Fruit fly (Drosophila melanogaster) whole organism, prepupa: ENCODE data around the gene BRWD3.

Experiments used
- CG10631 ChIP-seq: fragments of 200-800 bp; sonication (Bioruptor generic); optimal IDR thresholded peaks from 2 replicates; lab custom pipeline; 2016; ENCODE audit warnings: missing biosample characterization, missing genetic modification characterization
- CG10669 ChIP-seq: fragments of 200-800 bp; sonication (Bioruptor generic); optimal IDR thresholded peaks from 3 replicates; lab custom pipeline; 2018; ENCODE audit warnings: missing biosample characterization, mild to moderate bottlenecking, missing genetic modification characterization, moderate library complexity
- CG11294 ChIP-seq: fragments of 200-800 bp; sonication (Bioruptor generic); IDR thresholded peaks from 2 replicates; pipeline ENCODE4 v1.3.6; 2022; ENCODE audit warnings: missing biosample characterization, missing genetic modification characterization
- CG11762 ChIP-seq: fragments of 200-800 bp; sonication (Bioruptor generic); optimal IDR thresholded peaks from 3 replicates; lab custom pipeline; 2016; ENCODE audit warnings: missing biosample characterization, missing genetic modification characterization; ENCODE audit not compliant: insufficient read depth
- CG11902 ChIP-seq: fragments of 200-800 bp; sonication (Bioruptor generic); optimal IDR thresholded peaks from 3 replicates; lab custom pipeline; 2016; ENCODE audit warnings: missing biosample characterization, missing genetic modification characterization
- CG15336 ChIP-seq: fragments of 200-800 bp; sonication (Bioruptor generic); IDR thresholded peaks from 2 replicates; pipeline ENCODE4 v1.3.6; 2022; ENCODE audit warnings: missing biosample characterization, missing genetic modification characterization
- CG1621 ChIP-seq: fragments of 200-800 bp; sonication (Bioruptor generic); optimal IDR thresholded peaks from 3 replicates; lab custom pipeline; 2018; ENCODE audit warnings: missing biosample characterization, mild to moderate bottlenecking, missing genetic modification characterization
- CG16779 ChIP-seq: fragments of 200-800 bp; sonication (Bioruptor generic); optimal IDR thresholded peaks from 3 replicates; lab custom pipeline; 2017; ENCODE audit warnings: missing biosample characterization, mild to moderate bottlenecking, missing genetic modification characterization
- CG3032 ChIP-seq: fragments of 200-800 bp; optimal IDR thresholded peaks from 2 replicates; lab custom pipeline; 2019; ENCODE audit warnings: missing biosample characterization, mild to moderate bottlenecking, missing genetic modification characterization, moderate library complexity
- CG32006 ChIP-seq: fragments of 200-800 bp; sonication (Bioruptor generic); optimal IDR thresholded peaks from 3 replicates; lab custom pipeline; 2017; ENCODE audit warnings: missing biosample characterization, mild to moderate bottlenecking, missing genetic modification characterization
- CG34406 ChIP-seq: fragments of 200-800 bp; sonication (Bioruptor generic); optimal IDR thresholded peaks from 3 replicates; lab custom pipeline; 2016; ENCODE audit warnings: missing biosample characterization, missing genetic modification characterization
- CG3919 ChIP-seq: fragments of 200-800 bp; sonication (Bioruptor generic); optimal IDR thresholded peaks from 3 replicates; lab custom pipeline; 2016; ENCODE audit warnings: missing biosample characterization, missing genetic modification characterization
- CG4318 ChIP-seq: fragments of 200-800 bp; sonication (Bioruptor generic); optimal IDR thresholded peaks from 3 replicates; lab custom pipeline; 2017; ENCODE audit warnings: missing biosample characterization, mild to moderate bottlenecking, missing genetic modification characterization
- CG6163 ChIP-seq: fragments of 200-800 bp; sonication (Bioruptor generic); IDR thresholded peaks from 3 replicates; pipeline ENCODE4 v1.3.6; 2022; ENCODE audit warnings: missing biosample characterization, missing genetic modification characterization
- CG6276 ChIP-seq: fragments of 200-800 bp; sonication (Bioruptor generic); optimal IDR thresholded peaks from 2 replicates; lab custom pipeline; 2017; ENCODE audit warnings: missing biosample characterization, mild to moderate bottlenecking, missing genetic modification characterization
- CG6792 ChIP-seq: fragments of 200-800 bp; sonication (Bioruptor generic); optimal IDR thresholded peaks from 3 replicates; lab custom pipeline; 2016; ENCODE audit warnings: missing biosample characterization, missing genetic modification characterization
- CG6808 ChIP-seq: fragments of 200-800 bp; sonication (Bioruptor generic); optimal IDR thresholded peaks from 3 replicates; lab custom pipeline; 2017; ENCODE audit warnings: missing biosample characterization, missing genetic modification characterization, mild to moderate bottlenecking, moderate library complexity, missing genetic modification reagents
- CG6854 ChIP-seq: fragments of 200-800 bp; sonication (Bioruptor generic); optimal IDR thresholded peaks from 2 replicates; lab custom pipeline; 2017; ENCODE audit warnings: missing biosample characterization, mild to moderate bottlenecking, missing genetic modification characterization
- CG8119 ChIP-seq: fragments of 200-800 bp; sonication (Bioruptor generic); IDR thresholded peaks from 3 replicates; pipeline ENCODE4 v1.3.6; 2022; ENCODE audit warnings: missing biosample characterization, missing genetic modification characterization
- CG8319 ChIP-seq: fragments of 200-800 bp; sonication (Bioruptor generic); optimal IDR thresholded peaks from 3 replicates; lab custom pipeline; 2016; ENCODE audit warnings: missing biosample characterization, missing genetic modification characterization
- CG8632 ChIP-seq: fragments of 200-800 bp; sonication (Bioruptor generic); optimal IDR thresholded peaks from 3 replicates; lab custom pipeline; 2016; ENCODE audit warnings: missing biosample characterization, missing genetic modification characterization
- Eip78C ChIP-seq: fragments of 200-800 bp; sonication (Bioruptor generic); peaks from one replicate; lab custom pipeline; 2016; ENCODE audit warnings: missing biosample characterization, missing genetic modification characterization
- Eip93F ChIP-seq: fragments of 200-800 bp; sonication (Bioruptor generic); optimal IDR thresholded peaks from 2 replicates; lab custom pipeline; 2016; ENCODE audit warnings: missing biosample characterization, mild to moderate bottlenecking, missing genetic modification characterization
- Ets96B ChIP-seq: fragments of 200-800 bp; optimal IDR thresholded peaks from 2 replicates; lab custom pipeline; 2019; ENCODE audit warnings: missing biosample characterization, mild to moderate bottlenecking, missing genetic modification characterization, moderate library complexity
- Gug ChIP-seq: fragments of 200-800 bp; sonication (Bioruptor generic); IDR thresholded peaks from 2 replicates; pipeline ENCODE4 v1.3.6; 2022; ENCODE audit warnings: missing biosample characterization, missing genetic modification characterization
- Hr39 ChIP-seq: fragments of 200-800 bp; sonication (Bioruptor generic); optimal IDR thresholded peaks from 2 replicates; lab custom pipeline; 2016; ENCODE audit warnings: missing biosample characterization, missing genetic modification characterization
- Hr4 ChIP-seq: fragments of 200-800 bp; sonication (Bioruptor generic); optimal IDR thresholded peaks from 3 replicates; lab custom pipeline; 2016; ENCODE audit warnings: missing biosample characterization, missing genetic modification characterization
- Lpt ChIP-seq: fragments of 200-800 bp; sonication (Bioruptor generic); optimal IDR thresholded peaks from 3 replicates; lab custom pipeline; 2016; ENCODE audit warnings: missing biosample characterization, missing genetic modification characterization
- Met ChIP-seq: fragments of 200-800 bp; sonication (Bioruptor generic); optimal IDR thresholded peaks from 3 replicates; lab custom pipeline; 2016; ENCODE audit warnings: missing biosample characterization, missing genetic modification characterization
- Sox14 ChIP-seq: fragments of 200-800 bp; sonication (Bioruptor generic); optimal IDR thresholded peaks from 3 replicates; lab custom pipeline; 2016; ENCODE audit warnings: missing biosample characterization, missing genetic modification characterization
- Sox15 ChIP-seq: fragments of 200-800 bp; sonication (Bioruptor generic); optimal IDR thresholded peaks from 3 replicates; lab custom pipeline; 2016; ENCODE audit warnings: missing biosample characterization, missing genetic modification characterization
- achi ChIP-seq: fragments of 200-800 bp; sonication (Bioruptor generic); optimal IDR thresholded peaks from 3 replicates; lab custom pipeline; 2016; ENCODE audit warnings: missing biosample characterization, missing genetic modification characterization
- acj6 ChIP-seq: fragments of 200-800 bp; sonication (Bioruptor generic); optimal IDR thresholded peaks from 3 replicates; lab custom pipeline; 2016; ENCODE audit warnings: missing biosample characterization, missing genetic modification characterization
- cyc ChIP-seq: fragments of 200-800 bp; sonication (Bioruptor generic); optimal IDR thresholded peaks from 3 replicates; lab custom pipeline; 2016; ENCODE audit warnings: missing biosample characterization, missing genetic modification characterization
- eg ChIP-seq: fragments of 200-800 bp; sonication (Bioruptor generic); IDR thresholded peaks from 3 replicates; pipeline ENCODE4 v1.3.6; 2022; ENCODE audit warnings: missing biosample characterization, missing genetic modification characterization
- esn ChIP-seq: fragments of 200-800 bp; sonication (Bioruptor generic); optimal IDR thresholded peaks from 2 replicates; lab custom pipeline; 2016; ENCODE audit warnings: missing biosample characterization, mild to moderate bottlenecking, missing genetic modification characterization, moderate library complexity
- fd59A ChIP-seq: fragments of 200-800 bp; sonication (Bioruptor generic); optimal IDR thresholded peaks from 2 replicates; lab custom pipeline; 2017; ENCODE audit warnings: missing biosample characterization, mild to moderate bottlenecking, missing genetic modification characterization, missing genetic modification reagents
- fkh ChIP-seq: fragments of 200-800 bp; sonication (Bioruptor generic); optimal IDR thresholded peaks from 3 replicates; lab custom pipeline; 2017; ENCODE audit warnings: missing biosample characterization, mild to moderate bottlenecking, missing genetic modification characterization, moderate library complexity
- lz ChIP-seq: fragments of 200-800 bp; sonication (Bioruptor generic); optimal IDR thresholded peaks from 3 replicates; lab custom pipeline; 2016; ENCODE audit warnings: missing biosample characterization, missing genetic modification characterization
- net ChIP-seq: fragments of 200-800 bp; sonication (Bioruptor generic); optimal IDR thresholded peaks from 3 replicates; lab custom pipeline; 2016; ENCODE audit warnings: missing biosample characterization, missing genetic modification characterization
- pdm3 ChIP-seq: fragments of 200-800 bp; sonication (Bioruptor generic); optimal IDR thresholded peaks from 3 replicates; lab custom pipeline; 2016; ENCODE audit warnings: missing biosample characterization, missing genetic modification characterization
- salr ChIP-seq, 2 experiments: fragments of 200-800 bp; sonication (Bioruptor generic); optimal IDR thresholded peaks; 3 replicates each; lab custom pipeline; 2016 to 2018; ENCODE audit warnings: missing biosample characterization in 2 of 2, missing genetic modification characterization in 2 of 2, mild to moderate bottlenecking in 1 of 2
- spab ChIP-seq: fragments of 200-800 bp; sonication (Bioruptor generic); optimal IDR thresholded peaks from 2 replicates; lab custom pipeline; 2017; ENCODE audit warnings: missing biosample characterization, mild to moderate bottlenecking, missing genetic modification characterization, missing genetic modification reagents

BRWD3 gene

dm6 chr3R:24301520-24301919 lies 17.3 kb upstream of the BRWD3 start (continued):
- TF ChIP-seq CG10631 (GFP tag; lab: Kevin White, UChicago) = peak; percentile 14
- no peak for TF ChIP-seq CG1621 (tag; lab: Kevin White, UChicago)
- TF ChIP-seq CG16779 (tag; lab: Kevin White, UChicago) = no peak
- no peak for TF ChIP-seq Hr39 (GFP tag; lab: Kevin White, UChicago)
- peak; percentile 41 for TF ChIP-seq cyc (GFP tag; lab: Kevin White, UChicago)
- 0 out of 2 replicates have a peak, but pooled peaks have one; percentile 10 for TF ChIP-seq CG11294 (GFP tag; lab: Robert Waterston, UW)
- TF ChIP-seq esn (GFP tag; lab: Kevin White, UChicago) = peak; percentile 59
- TF ChIP-seq CG8632 = peak; percentile 32
- peak; percentile 18 for TF ChIP-seq CG6276
- TF ChIP-seq achi (GFP tag; lab: Kevin White, UChicago) = peak; percentile 29
- TF ChIP-seq salr (GFP tag; optimal IDR thresholded peaks at IDR 0.05; lab: Kevin White, UChicago) = no peak
- peak; percentile 14 for TF ChIP-seq fd59A (GFP tag; lab: Kevin White, UChicago)
- TF ChIP-seq CG6854 = no peak
- no peak for TF ChIP-seq CG8319 (GFP tag; lab: Kevin White, UChicago)
- peak; percentile 46 for TF ChIP-seq lz (GFP tag; lab: Kevin White, UChicago)
- TF ChIP-seq net (GFP tag; lab: Kevin White, UChicago) = peak; percentile 55
- TF ChIP-seq CG3032 = no peak
- no peak; the same call in 2 of the 3 replicates for TF ChIP-seq CG8119
- TF ChIP-seq Eip93F (GFP tag; lab: Kevin White, UChicago) = no peak
- no peak for TF ChIP-seq CG11762 (GFP tag; lab: Kevin White, UChicago)
- TF ChIP-seq CG6792 (GFP tag; lab: Kevin White, UChicago) = peak; percentile 31
- no peak for TF ChIP-seq CG34406 (GFP tag; lab: Kevin White, UChicago)
- no peak for TF ChIP-seq fkh (GFP tag; lab: Kevin White, UChicago)
- no peak for TF ChIP-seq spab (GFP tag; lab: Kevin White, UChicago)
- TF ChIP-seq Ets96B (tag; lab: Kevin White, UChicago) = peak; percentile 16
- TF ChIP-seq CG11902 (GFP tag; lab: Kevin White, UChicago) = no peak
- TF ChIP-seq CG10669 (GFP tag; lab: Kevin White, UChicago) = no peak
- no peak for TF ChIP-seq Sox14
- TF ChIP-seq Lpt = peak; percentile 15
- TF ChIP-seq Gug (GFP tag; lab: Robert Waterston, UW) = no peak
- peak; percentile 39 for TF ChIP-seq acj6 (GFP tag; lab: Kevin White, UChicago)
- TF ChIP-seq Eip78C (GFP tag; lab: Kevin White, UChicago) = peak; percentile 84
- peak; percentile 52 for TF ChIP-seq pdm3 (GFP tag; lab: Kevin White, UChicago)
- TF ChIP-seq CG6808 (GFP tag; lab: Kevin White, UChicago) = no peak
- TF ChIP-seq CG4318 = peak; percentile 25
- 0 out of 3 replicates have a peak, but pooled peaks have one; percentile 49 for TF ChIP-seq CG6163
- TF ChIP-seq Met (GFP tag; lab: Kevin White, UChicago) = no peak
- TF ChIP-seq CG32006 (GFP tag; lab: Kevin White, UChicago) = peak; percentile 60

dm6 chr3R:24303060-24303459 lies 15.7 kb upstream of the BRWD3 start:
- TF ChIP-seq Sox15 (GFP tag; lab: Kevin White, UChicago) = no peak
- no peak for TF ChIP-seq CG11294 (GFP tag; lab: Robert Waterston, UW)
- TF ChIP-seq CG3919 (GFP tag; lab: Kevin White, UChicago) = no peak
- peak; percentile 40 for TF ChIP-seq Hr4 (GFP tag; lab: Kevin White, UChicago)
- peak; percentile 10 for TF ChIP-seq acj6 (GFP tag; lab: Kevin White, UChicago)
- no peak for TF ChIP-seq Sox14
- peak; percentile 47; the same call in 1 of the 3 replicates for TF ChIP-seq eg (GFP tag; lab: Robert Waterston, UW)
- no peak for TF ChIP-seq CG3032
- TF ChIP-seq CG15336 (GFP tag; lab: Robert Waterston, UW) = 0 out of 2 replicates have a peak, but pooled peaks have one; percentile 37
- peak; percentile 37 for TF ChIP-seq CG32006 (GFP tag; lab: Kevin White, UChicago)
